Fruit fly (Drosophila melanogaster) whole organism: ENCODE results near the gene CG31041.

Experiments
- CG8478 ChIP-seq: fragments of >200 bp; optimal IDR thresholded peaks from 2 replicates; lab custom pipeline; 2018; ENCODE audit warnings: inconsistent platforms
- Dll ChIP-seq: fragments of >200 bp; optimal IDR thresholded peaks from 2 replicates; lab custom pipeline; 2017
- EcR ChIP-seq, 2 experiments: fragments of >200 bp; optimal IDR thresholded peaks; 2 replicates each; lab custom pipeline; 2017; ENCODE audit warnings: missing biosample characterization in 2 of 2, missing genetic modification characterization in 2 of 2, missing genetic modification reagents in 2 of 2
- pan ChIP-seq: fragments of >200 bp; optimal IDR thresholded peaks from 2 replicates; lab custom pipeline; 2017
- psq ChIP-seq: fragments of >200 bp; optimal IDR thresholded peaks from 2 replicates; lab custom pipeline; 2017
- usp ChIP-seq: fragments of >200 bp; optimal IDR thresholded peaks from 2 replicates; lab custom pipeline; 2017; ENCODE audit warnings: missing biosample characterization, missing genetic modification characterization, mixed read lengths

CG31041 gene

DNA sequence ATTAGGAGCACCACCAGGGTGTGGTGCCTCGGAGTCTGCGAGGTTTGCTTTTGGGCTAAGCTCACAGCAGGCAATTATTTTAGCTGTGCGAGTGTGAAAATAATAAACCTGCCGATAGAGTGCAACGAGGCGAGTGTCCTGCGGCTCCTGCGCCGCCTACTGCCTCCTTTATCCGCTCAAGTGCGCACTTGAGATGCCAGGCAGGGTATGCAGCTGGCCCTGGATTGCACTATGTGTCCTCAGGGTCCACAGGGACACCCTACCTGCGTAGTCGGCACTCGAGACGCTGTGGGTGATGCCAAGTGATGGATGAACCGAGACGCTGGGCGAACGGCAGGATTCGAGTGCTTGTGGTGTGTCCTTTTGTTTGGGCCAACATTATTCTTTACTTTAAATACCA is 42.7 kb downstream of the CG31041 start:
- TF ChIP-seq psq (lab: Kevin White, UChicago) (no peak), pan (no peak), CG8478 (lab: Kevin White, UChicago) (no peak), usp (no peak), EcR (GFP tag; optimal IDR thresholded peaks at IDR 0.05; lab: Kevin White, UChicago) (no peak), Dll (lab: Kevin White, UChicago) (no peak)

DNA sequence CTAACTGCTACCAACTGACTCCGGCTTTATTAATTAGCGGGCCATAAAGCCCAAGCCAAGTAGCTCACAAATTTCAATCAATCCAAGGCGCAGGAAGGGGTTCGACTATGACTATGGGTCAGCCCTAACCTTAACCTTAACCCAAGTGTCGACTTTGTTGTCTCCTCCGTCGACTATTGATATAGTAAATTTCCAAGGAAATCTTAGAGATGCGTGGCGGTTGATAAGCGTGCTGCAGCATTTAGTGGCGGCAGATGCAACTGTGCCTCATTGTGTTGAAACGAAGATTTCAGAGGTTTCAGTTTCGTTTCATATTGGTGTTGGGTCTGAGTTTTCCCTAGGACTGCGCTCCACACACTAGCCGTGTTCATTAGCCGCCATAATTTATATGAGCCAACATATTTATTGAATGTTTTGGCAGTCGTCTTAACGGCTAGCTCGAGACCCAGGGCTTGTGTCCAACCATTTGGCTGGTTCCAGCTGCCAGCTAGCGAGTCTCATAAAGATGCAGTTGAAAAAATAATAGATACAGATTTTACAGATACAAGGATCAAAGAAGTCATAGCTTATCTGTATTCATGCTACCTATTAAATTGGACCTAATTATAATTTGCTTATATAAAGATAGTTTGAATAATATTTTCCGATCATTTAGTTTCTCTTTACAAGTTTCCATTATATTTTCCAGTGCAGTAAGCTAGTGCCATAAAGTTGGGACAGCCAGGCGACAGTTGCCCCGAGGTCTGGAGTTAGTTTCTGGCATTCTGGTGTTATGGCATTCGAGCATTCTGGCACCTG is 43.3 kb downstream of the CG31041 start:
- TF ChIP-seq pan (no peak), Dll (lab: Kevin White, UChicago) (no peak), CG8478 (lab: Kevin White, UChicago) (no peak), psq (lab: Kevin White, UChicago) (no peak), usp (no peak), EcR (GFP tag; optimal IDR thresholded peaks at IDR 0.05; lab: Kevin White, UChicago) (no peak)

DNA sequence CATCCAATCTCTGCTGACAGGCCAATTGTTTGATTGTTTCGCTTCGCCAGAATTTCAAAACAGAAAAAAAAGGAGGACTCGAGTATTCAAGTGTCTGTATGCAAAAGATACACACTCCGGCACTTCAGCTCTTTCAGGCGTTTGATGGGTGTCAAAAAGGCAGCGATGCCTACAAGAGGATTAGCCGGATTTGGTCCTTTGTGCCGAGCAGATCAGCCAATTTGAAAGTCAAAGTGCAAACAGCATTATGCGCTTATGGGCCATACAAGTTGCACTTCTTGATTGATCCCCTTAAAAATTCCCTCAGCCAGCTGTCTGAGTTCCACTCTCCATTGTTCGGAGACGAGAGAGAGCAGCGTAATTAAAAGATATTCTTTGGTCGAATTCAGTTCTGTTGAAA is 44.3 kb downstream of the CG31041 start:
- no peak for TF ChIP-seq CG8478 (lab: Kevin White, UChicago)

DNA sequence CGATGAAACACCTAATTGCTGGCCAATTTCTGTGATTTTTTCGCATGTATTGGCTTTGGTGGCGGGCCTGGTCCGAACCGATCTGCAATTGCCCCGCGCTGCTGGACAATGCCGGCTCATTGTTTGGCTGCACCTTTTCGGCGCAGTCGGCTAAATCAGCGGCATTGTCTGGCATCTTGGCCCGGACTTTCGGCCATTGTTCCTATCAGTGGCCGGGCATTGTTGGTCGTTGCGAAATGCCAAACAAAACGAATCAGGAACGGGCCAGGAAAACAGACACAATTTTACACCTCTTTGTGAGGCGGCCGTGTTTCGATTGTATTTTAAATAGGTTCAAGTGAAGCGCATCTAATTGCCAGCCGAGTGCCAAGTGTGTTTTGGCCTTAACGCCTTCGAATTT is 45.5 kb downstream of the CG31041 start:
- TF ChIP-seq Dll (lab: Kevin White, UChicago) = no peak
- no peak for TF ChIP-seq psq (lab: Kevin White, UChicago)
- TF ChIP-seq usp = no peak
- no peak for TF ChIP-seq EcR (GFP tag; optimal IDR thresholded peaks at IDR 0.05; lab: Kevin White, UChicago)
- no peak for TF ChIP-seq pan
- TF ChIP-seq CG8478 (lab: Kevin White, UChicago) = no peak

DNA sequence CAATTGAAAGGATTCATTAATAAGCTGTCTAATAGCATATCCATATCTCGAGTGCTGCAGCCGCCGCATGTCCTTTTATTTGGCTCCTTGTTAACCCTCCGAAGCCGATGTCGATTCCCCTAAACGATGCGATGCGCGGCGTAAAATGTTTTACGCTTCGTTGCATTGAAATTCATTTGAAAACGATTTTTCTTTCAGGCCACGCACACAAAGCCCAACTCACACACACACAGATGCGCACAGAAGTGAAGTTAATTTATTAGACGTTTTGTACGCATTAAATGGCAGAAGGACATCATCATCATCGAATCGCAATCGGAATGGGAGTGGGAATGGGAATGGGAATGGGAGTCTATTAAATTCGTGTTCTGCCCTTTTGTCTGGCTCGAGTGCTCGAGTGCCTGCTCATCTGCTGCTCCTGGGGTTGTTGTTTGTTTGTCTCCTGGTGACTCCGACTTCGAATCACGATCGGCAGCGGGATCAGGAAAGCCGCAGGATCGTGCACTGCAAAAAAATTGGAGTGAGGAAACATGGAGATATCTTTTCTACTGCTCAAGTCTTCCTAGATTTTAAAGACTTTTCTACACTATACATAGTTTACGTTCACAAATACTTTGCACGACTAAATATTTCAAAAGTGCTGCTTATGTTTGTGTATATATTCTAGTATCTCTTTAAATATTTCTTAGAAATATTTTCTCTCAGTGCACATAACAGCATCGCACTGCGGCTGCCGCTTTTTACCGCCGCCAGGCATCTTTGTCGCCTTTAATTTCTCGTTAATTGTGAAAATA is 49.6 kb downstream of the CG31041 start:
- TF ChIP-seq Dll (lab: Kevin White, UChicago) = no peak
